Fruit fly (Drosophila melanogaster): ENCODE measurements around the gene CG14330.

CG14330 gene

dm6 chr3R:17418459-17418858 is 38.1 kb downstream of the CG14330 start, which contains the start of gene CG42834:
Gene CG42834, plus strand, starts transcription at chr3R:17418759.
- TF ChIP-seq noc (tag; optimal IDR thresholded peaks at IDR 0.05), result no peak

DNA sequence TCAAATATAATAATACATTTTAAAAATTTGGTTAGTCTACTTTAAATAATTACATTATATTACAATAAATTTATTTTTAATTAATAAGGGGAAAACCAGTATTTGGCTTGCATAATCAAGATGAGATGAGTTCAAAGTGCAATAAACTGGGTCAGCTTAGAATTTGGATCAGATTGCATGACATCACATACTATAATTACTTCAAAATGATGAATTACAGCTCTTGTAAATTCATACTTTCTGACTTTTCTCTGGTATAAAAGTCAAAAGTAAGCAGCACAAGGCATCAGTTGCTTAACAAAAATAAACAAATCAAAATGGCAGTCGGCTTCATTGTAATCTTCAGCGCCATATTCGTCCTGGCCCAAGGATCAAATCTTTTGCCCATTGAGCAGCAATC is 39.4 kb downstream of the CG14330 start, which contains the start of gene CG33333:
TSS of gene CG33333 (plus strand) at position 301 of the 400 bp plus-strand sequence.
- no peak for TF ChIP-seq noc (tag; optimal IDR thresholded peaks at IDR 0.05)

DNA sequence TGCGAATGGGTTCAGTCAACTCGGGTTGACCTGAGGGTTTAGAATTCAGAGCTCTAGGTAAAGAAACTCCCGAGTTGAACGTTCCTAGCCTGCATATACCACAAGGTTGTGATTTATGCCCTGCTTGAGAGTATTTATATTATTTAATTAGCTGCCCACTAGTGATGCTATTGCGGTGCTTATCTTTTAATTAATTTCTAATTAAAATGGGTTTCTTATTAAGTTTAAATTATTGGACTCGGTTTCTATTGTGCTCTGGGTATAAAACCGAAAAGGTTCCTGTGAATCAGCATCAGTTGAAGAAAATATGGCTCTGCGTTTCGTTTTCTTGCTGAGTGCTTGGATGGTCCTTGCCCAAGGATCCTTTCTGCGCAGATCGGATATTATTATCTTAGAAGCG is 41.1 kb downstream of the CG14330 start, which contains the start of gene CG5866:
TSS of gene CG5866 (plus strand) at position 301 of the 400 bp plus-strand sequence.
- no peak for TF ChIP-seq noc (tag; optimal IDR thresholded peaks at IDR 0.05)

DNA sequence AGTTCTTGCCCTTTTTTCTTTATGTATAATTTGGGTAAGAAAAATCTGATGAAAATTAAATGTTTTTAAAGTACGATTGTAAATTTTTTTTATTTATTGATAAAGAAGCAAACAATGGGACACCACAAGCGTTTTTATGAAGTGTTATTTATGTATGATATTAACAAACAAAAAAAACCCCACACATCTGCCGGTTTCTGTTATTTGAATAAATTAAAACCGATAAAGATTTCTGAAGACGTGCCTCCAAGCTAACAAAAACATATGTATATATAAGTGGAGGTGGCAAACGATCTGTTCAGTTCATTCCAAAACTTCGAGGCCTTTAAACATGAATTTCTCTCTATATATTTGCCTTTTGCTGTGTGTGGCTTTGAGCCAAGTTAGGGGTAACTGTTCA is 43.0 kb downstream of the CG14330 start, which contains the start of gene CG42822:
TSS of gene CG42822 (plus strand) at position 301 of the 400 bp plus-strand sequence.
- TF ChIP-seq noc (tag; optimal IDR thresholded peaks at IDR 0.05), result no peak

DNA sequence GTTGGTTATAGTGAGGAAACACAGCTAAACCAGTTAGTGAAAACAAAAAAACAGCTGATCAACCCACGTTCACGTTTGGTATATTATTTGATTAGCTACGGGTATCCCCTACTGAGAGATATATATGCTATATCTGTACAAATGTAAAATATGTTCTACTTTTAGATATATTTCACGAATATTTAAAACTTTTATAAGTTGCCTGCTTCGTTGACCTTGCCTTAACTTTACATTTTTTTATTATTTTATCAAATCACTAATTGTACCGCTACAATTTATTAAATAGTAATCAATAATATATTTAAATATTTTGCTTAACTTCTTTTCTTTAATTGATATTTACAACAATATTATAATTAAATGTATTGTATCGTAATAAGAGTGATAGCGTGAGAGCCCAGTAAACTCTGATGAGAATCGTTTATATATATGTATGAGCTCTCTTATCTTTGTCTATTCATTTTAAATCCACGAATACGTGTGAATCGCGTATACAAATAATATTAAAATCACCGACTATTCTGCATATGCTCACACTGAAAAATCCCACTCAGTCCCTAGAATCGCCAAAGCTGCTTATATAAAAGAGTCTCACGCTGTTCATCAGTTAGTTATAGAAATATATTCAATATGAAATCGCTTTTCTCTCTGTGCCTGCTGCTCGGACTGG is 44.0 kb downstream of the CG14330 start, which contains the start of gene CG42821:
TSS of gene CG42821 (plus strand) at position 620 of the 670 bp plus-strand sequence.
- TF ChIP-seq noc (tag; optimal IDR thresholded peaks at IDR 0.05), result no peak

DNA sequence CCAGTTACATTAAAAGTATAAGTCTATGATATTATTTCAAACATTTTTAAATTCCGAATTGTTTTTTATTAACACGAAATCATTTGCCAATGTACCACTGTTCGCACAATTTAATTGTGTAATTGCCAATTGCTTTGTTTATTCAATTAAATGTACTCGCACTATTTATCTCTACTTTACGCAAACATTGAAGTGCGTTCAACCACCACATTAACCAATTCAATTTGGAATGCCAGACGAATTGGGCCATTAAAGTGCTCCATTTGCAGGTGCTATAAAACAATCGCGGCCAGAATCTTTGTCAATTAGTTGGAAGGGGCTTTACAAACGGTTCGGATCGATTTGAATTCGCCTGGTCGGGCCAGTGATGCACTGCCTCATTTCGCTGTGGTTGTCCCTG is 45.8 kb downstream of the CG14330 start, which contains the start of gene CG5863:
TSS of gene CG5863 (plus strand) at position 301 of the 400 bp plus-strand sequence.
- TF ChIP-seq noc (tag; optimal IDR thresholded peaks at IDR 0.05), result no peak

DNA sequence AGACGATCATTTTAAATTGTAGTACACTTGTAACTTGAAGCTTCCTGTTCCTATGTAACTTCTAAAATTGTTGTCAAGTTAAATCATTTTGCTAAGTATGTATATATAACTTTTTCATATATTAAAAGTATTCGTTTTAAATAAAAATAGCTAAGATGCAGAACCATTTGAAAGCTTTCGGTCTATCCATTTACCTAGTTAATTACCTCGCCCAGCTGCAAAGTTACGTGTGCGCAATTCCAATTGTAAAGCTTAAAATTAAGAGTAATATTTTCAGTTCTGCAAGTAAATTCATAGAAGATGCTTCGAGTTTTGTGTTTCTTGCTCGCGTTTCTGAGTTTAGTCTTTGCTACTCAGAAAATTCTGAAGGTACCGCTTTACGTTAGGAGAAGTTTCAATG is 47.3 kb downstream of the CG14330 start, which contains the start of gene CG5860:
TSS of gene CG5860 (plus strand) at position 301 of the 400 bp plus-strand sequence.
- no peak for TF ChIP-seq noc (tag; optimal IDR thresholded peaks at IDR 0.05)

- TF ChIP-seq noc (tag; optimal IDR thresholded peaks at IDR 0.05), result no peak
Observed at dm6 chr3R:17407576-17407975, 49.0 kb downstream of the CG14330 start, which contains the start of gene CG17283. Gene CG17283, plus strand, starts transcription at chr3R:17407876.

- no peak for TF ChIP-seq noc (tag; optimal IDR thresholded peaks at IDR 0.05)
Observed at dm6 chr3R:17406411-17406810, 50.2 kb downstream of the CG14330 start, which contains the start of the genes CG42824 and CG42798. Gene CG42824, minus strand, starts transcription at chr3R:17406511. Gene CG42798, plus strand, starts transcription at chr3R:17406678.

Measured in whole organism, larva.